Worm (Caenorhabditis elegans): ENCODE results near the gene T20B3.14.

- TF ChIP-seq hlh-13 (GFP tag; optimal IDR thresholded peaks at IDR 0.05) (no peak), ceh-48 (tag; optimal IDR thresholded peaks at IDR 0.05) (no peak), dve-1 (tag; optimal IDR thresholded peaks at IDR 0.05) (no peak), dmd-4 (tag; optimal IDR thresholded peaks at IDR 0.05; ENCODE audit: borderline replicate concordance) (no peak), pqm-1 (tag; optimal IDR thresholded peaks at IDR 0.05) (no peak)
These were observed 36.3 kb downstream of the T20B3.14 start for ce11 chrV:16784806-16785205.
